Fruit fly (Drosophila melanogaster) S2 (cell line): ENCODE results near the gene CG5376.

ENCODE experiments used
- CG8478 ChIP-seq: fragments of >200 bp; optimal IDR thresholded peaks from 2 replicates; lab custom pipeline; 2018
- CTCF ChIP-seq, 2 experiments: fragments of >200 bp; optimal IDR thresholded peaks; 2 replicates each; lab custom pipeline; 2018

DNA sequence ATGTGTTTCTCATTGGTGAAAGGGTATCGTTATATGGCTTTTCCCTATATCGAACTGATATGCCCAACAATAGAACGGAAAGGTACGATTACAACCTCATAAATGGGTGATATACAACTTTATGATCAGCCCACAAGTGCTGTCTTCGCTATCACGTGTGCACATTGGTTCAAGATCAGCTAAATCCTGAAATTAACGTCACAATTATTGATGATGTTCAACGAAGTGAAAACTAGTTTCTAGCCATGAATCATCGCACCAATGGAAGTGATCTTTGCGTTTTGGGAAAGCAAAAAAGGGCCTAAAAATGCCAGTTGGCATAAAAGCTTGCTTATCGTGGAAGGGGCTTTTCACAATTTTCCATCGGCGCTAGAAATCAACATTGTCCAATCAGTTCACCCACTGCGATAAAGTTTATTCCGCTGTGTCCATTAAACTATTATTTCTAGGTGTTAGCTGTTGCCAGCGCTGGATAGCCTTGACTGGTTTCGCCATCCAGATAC is 24.1 kb downstream of the CG5376 start, which contains the start of gene CG7054:
- no peak for TF ChIP-seq CG8478 (lab: Kevin White, UChicago)
- TF ChIP-seq CTCF (optimal IDR thresholded peaks at IDR 0.05; lab: Kevin White, UChicago): no peak
